Worm (Caenorhabditis elegans) whole organism, early embryonic: ENCODE measurements around the gene hsp-75.

Source experiments
- B0310.2 ChIP-seq: sonication (generic microtip); optimal IDR thresholded peaks from 2 replicates; lab custom pipeline; 2016; ENCODE audit warnings: mild to moderate bottlenecking, missing genetic modification characterization, missing compliant biosample characterization
- F13C5.2 ChIP-seq: sonication (generic microtip); optimal IDR thresholded peaks from 2 replicates; lab custom pipeline; 2017; ENCODE audit warnings: mild to moderate bottlenecking, missing genetic modification characterization, inconsistent platforms, missing compliant biosample characterization
- aly-1 ChIP-seq: sonication (generic microtip); optimal IDR thresholded peaks from 2 replicates; lab custom pipeline; 2016; ENCODE audit warnings: missing genetic modification characterization, missing compliant biosample characterization
- ama-1 ChIP-seq: fragments of 150-350 bp; optimal IDR thresholded peaks from 2 replicates; lab custom pipeline; 2014
- ceh-13 ChIP-seq: fragments of 200-800 bp; sonication (Bioruptor generic); optimal IDR thresholded peaks from 2 replicates; lab custom pipeline; 2018; ENCODE audit warnings: mild to moderate bottlenecking, missing genetic modification characterization, missing compliant biosample characterization
- ceh-36 ChIP-seq: sonication (generic microtip); optimal IDR thresholded peaks from 2 replicates; lab custom pipeline; 2016; ENCODE audit warnings: missing genetic modification characterization, inconsistent platforms, missing compliant biosample characterization
- ets-7 ChIP-seq: sonication (generic microtip); optimal IDR thresholded peaks from 2 replicates; lab custom pipeline; 2016; ENCODE audit warnings: missing genotype, missing genetic modification characterization, missing compliant biosample characterization
- flt-1 ChIP-seq: fragments of 200-800 bp; sonication (Bioruptor generic); IDR thresholded peaks from 2 replicates; pipeline ENCODE4 v1.3.6; 2022; ENCODE audit warnings: missing genetic modification characterization, missing compliant biosample characterization
- hmbx-1 ChIP-seq: sonication (generic microtip); optimal IDR thresholded peaks from 2 replicates; lab custom pipeline; 2016; ENCODE audit warnings: mild to moderate bottlenecking, missing genetic modification characterization, missing compliant biosample characterization
- hmg-4 ChIP-seq: fragments of 200-800 bp; sonication (Bioruptor generic); optimal IDR thresholded peaks from 2 replicates; lab custom pipeline; 2018; ENCODE audit warnings: mild to moderate bottlenecking, missing genetic modification characterization, missing compliant biosample characterization
- hnd-1 ChIP-seq: sonication (generic microtip); optimal IDR thresholded peaks from 2 replicates; lab custom pipeline; 2016; ENCODE audit warnings: missing genetic modification characterization, missing compliant biosample characterization
- pes-1 ChIP-seq: fragments of 200-800 bp; sonication (Bioruptor generic); IDR thresholded peaks from 2 replicates; pipeline ENCODE4 v1.3.6; 2022; ENCODE audit warnings: missing genetic modification reagents, missing genetic modification characterization, missing compliant biosample characterization
- scrt-1 ChIP-seq: fragments of 200-800 bp; sonication (Bioruptor generic); IDR thresholded peaks from 2 replicates; pipeline ENCODE4 v1.3.6; 2022; ENCODE audit warnings: missing genetic modification characterization, missing compliant biosample characterization
- sea-1 ChIP-seq: fragments of 200-800 bp; sonication (Bioruptor generic); conservative IDR thresholded peaks from 2 replicates; pipeline ENCODE4 v1.3.6; 2022; ENCODE audit warnings: missing genetic modification characterization, missing compliant biosample characterization
- tbx-11 ChIP-seq: fragments of 200-800 bp; sonication (Bioruptor generic); IDR thresholded peaks from 2 replicates; pipeline ENCODE4 v1.3.6; 2022; ENCODE audit warnings: missing genetic modification characterization, missing compliant biosample characterization
- tbx-37 ChIP-seq: fragments of 200-800 bp; sonication (Bioruptor generic); conservative IDR thresholded peaks from 2 replicates; pipeline ENCODE4 v1.3.6; 2022; ENCODE audit warnings: missing genetic modification reagents, missing genetic modification characterization, missing compliant biosample characterization
- tra-4 ChIP-seq: sonication (generic microtip); optimal IDR thresholded peaks from 2 replicates; lab custom pipeline; 2017; ENCODE audit warnings: missing genetic modification characterization, missing compliant biosample characterization

Gene hsp-75

DNA sequence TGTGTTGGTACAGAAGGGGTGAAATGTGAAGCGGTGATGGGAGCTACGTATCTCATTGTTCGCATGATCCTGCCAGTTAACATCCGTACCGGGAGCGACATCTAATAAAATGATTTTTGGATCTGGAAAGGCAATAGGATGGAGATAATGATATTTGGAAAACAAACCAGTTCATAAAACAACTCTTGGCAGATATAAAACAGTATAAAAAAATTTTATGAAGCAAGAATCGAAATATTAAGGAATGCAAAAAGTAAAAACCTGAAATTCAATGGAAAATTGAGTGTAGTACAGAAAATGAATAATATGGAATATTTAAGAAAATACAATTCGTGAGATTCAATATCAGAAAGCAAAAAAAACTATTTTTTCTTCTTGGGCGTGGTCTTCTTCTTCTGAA lies at the start of gene hsp-75:
hsp-75 (minus strand) TSS at position 101 of the 400 bp plus-strand sequence.
- TF ChIP-seq scrt-1 (GFP tag; lab: Robert Waterston, UW) = no peak
- TF ChIP-seq sea-1 (GFP tag; lab: Robert Waterston, UW) = no peak
- no peak for TF ChIP-seq tbx-11 (GFP tag; lab: Robert Waterston, UW)
- no peak for TF ChIP-seq ama-1 (lab: Kevin White, UChicago)
- no peak for TF ChIP-seq ets-7
- no peak for TF ChIP-seq pes-1 (GFP tag; lab: Robert Waterston, UW)
- TF ChIP-seq F13C5.2 (tag; lab: Kevin White, UChicago) = no peak
- TF ChIP-seq hnd-1 (tag; lab: Kevin White, UChicago) = no peak
- TF ChIP-seq hmbx-1 = no peak
- no peak for TF ChIP-seq hmg-4 (GFP tag; lab: Kevin White, UChicago)
- no peak for TF ChIP-seq flt-1 (GFP tag; lab: Robert Waterston, UW)
- TF ChIP-seq aly-1 (tag; lab: Kevin White, UChicago) = no peak
- no peak for TF ChIP-seq tra-4 (tag; lab: Kevin White, UChicago)
- TF ChIP-seq ceh-36 (tag; lab: Kevin White, UChicago) = no peak
- no peak for TF ChIP-seq tbx-37 (GFP tag; lab: Robert Waterston, UW)
- TF ChIP-seq ceh-13 (GFP tag; lab: Kevin White, UChicago) = no peak
- no peak for TF ChIP-seq B0310.2 (tag; lab: Kevin White, UChicago)

DNA sequence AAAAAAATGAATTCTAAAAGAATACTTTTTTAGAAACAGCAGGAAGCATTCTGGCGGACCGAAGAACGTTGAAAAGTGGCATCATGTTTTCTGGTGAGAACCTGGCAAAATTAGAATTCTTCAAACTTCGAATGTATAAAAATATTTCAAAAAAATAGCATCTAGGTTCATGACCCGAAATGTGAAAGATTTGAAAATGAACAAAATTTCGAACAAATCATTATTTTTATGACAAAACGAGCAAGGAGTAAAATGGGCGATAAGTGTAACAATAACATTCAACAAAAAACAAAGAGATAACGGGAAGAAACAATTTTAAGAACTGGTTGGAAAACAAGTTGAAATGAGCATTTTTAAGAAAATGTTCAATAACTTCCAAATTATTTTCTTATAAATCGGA lies 48.8 kb upstream of the hsp-75 start, which contains the start of gene psd-1:
psd-1 (minus strand) TSS at position 101 of the 400 bp plus-strand sequence.
- no peak for TF ChIP-seq aly-1 (tag; lab: Kevin White, UChicago)
- no peak for TF ChIP-seq tbx-37 (GFP tag; lab: Robert Waterston, UW)
- no peak for TF ChIP-seq tra-4 (tag; lab: Kevin White, UChicago)
- no peak for TF ChIP-seq ama-1 (lab: Kevin White, UChicago)
- no peak for TF ChIP-seq ets-7
- no peak for TF ChIP-seq flt-1 (GFP tag; lab: Robert Waterston, UW)
- no peak for TF ChIP-seq sea-1 (GFP tag; lab: Robert Waterston, UW)
- no peak for TF ChIP-seq hmg-4 (GFP tag; lab: Kevin White, UChicago)
- TF ChIP-seq pes-1 (GFP tag; lab: Robert Waterston, UW) = no peak
- no peak for TF ChIP-seq hmbx-1
- TF ChIP-seq B0310.2 (tag; lab: Kevin White, UChicago) = no peak
- TF ChIP-seq scrt-1 (GFP tag; lab: Robert Waterston, UW) = no peak
- no peak for TF ChIP-seq F13C5.2 (tag; lab: Kevin White, UChicago)
- no peak for TF ChIP-seq ceh-13 (GFP tag; lab: Kevin White, UChicago)
- TF ChIP-seq tbx-11 (GFP tag; lab: Robert Waterston, UW) = no peak
- no peak for TF ChIP-seq hnd-1 (tag; lab: Kevin White, UChicago)
- TF ChIP-seq ceh-36 (tag; lab: Kevin White, UChicago) = no peak

DNA sequence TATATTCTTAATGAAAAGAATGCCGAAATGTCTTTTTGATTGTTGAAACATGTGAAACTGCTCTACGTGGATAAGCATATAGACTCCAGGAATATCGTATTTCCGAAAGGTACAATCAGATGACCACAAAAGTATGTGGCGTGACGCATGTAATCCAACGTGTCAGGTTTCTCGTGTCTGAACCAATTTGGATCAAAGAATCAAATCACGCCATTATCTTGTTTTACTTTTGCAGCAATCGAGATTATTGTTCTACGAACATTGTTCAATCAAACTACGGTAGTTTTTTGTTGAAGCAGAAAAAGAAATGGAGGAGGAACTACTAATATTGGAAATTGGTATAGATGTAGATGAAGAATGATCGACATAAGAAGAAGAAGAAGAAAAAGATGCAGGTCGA lies 47.2 kb upstream of the hsp-75 start:
- TF ChIP-seq ceh-13 (GFP tag; lab: Kevin White, UChicago) = no peak
- TF ChIP-seq F13C5.2 (tag; lab: Kevin White, UChicago) = no peak

DNA sequence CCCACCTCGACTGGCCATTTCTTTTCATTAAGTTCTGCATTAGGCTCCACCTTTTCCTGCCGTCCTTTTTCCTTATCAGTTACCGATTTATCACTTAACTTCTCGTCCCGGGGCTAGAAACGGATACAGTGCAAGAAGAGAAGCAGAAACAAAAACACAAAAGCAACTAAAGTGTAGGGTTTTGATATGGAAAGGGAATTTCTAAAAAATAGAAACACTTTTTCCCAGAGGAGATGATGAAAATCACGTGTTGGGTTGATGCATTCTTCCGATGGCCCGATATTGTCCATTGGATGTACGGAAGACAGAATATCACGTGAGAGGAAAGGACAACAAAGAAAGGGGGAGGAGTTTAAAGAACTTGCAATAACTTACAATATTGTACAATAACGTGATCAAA lies 46.3 kb upstream of the hsp-75 start:
- TF ChIP-seq sea-1 (GFP tag; lab: Robert Waterston, UW) (no peak), ceh-36 (tag; lab: Kevin White, UChicago) (no peak), tbx-37 (GFP tag; lab: Robert Waterston, UW) (no peak), aly-1 (tag; lab: Kevin White, UChicago) (no peak), B0310.2 (tag; lab: Kevin White, UChicago) (no peak), flt-1 (GFP tag; lab: Robert Waterston, UW) (no peak), scrt-1 (GFP tag; lab: Robert Waterston, UW) (no peak), pes-1 (GFP tag; lab: Robert Waterston, UW) (no peak), F13C5.2 (tag; lab: Kevin White, UChicago) (no peak), ceh-13 (GFP tag; lab: Kevin White, UChicago) (no peak), ets-7 (no peak), tbx-11 (GFP tag; lab: Robert Waterston, UW) (no peak), ama-1 (lab: Kevin White, UChicago) (no peak), hmg-4 (GFP tag; lab: Kevin White, UChicago) (no peak), hnd-1 (tag; lab: Kevin White, UChicago) (no peak), hmbx-1 (no peak), tra-4 (tag; lab: Kevin White, UChicago) (no peak)

DNA sequence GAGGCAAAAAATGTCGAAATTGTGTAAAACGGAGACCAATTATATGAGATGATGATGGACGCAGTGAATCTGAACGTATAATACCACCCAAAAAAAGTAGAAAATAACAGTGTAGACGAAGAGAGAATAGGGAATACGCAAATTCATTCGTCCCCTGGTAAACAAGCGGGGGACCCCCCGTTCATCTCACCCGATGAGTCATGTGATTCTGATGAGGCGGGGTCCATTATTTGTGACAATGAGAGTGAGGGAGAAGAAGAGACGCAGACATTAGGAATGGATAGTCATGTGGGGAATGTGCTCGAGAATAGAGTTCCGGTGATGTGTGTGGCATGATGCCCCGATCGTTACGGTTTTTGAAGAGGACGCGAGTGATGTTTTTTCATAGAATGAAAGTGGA lies 45.6 kb upstream of the hsp-75 start:
- 0 out of 2 replicates have a peak, but pooled peaks have one; percentile 4 for TF ChIP-seq flt-1 (GFP tag; lab: Robert Waterston, UW)
- TF ChIP-seq B0310.2 (tag; lab: Kevin White, UChicago) = no peak
- TF ChIP-seq hmbx-1 = no peak
- peak; percentile 75 for TF ChIP-seq hmg-4 (GFP tag; lab: Kevin White, UChicago)
- TF ChIP-seq ceh-13 (GFP tag; lab: Kevin White, UChicago) = no peak
- TF ChIP-seq F13C5.2 (tag; lab: Kevin White, UChicago) = peak; percentile 43

DNA sequence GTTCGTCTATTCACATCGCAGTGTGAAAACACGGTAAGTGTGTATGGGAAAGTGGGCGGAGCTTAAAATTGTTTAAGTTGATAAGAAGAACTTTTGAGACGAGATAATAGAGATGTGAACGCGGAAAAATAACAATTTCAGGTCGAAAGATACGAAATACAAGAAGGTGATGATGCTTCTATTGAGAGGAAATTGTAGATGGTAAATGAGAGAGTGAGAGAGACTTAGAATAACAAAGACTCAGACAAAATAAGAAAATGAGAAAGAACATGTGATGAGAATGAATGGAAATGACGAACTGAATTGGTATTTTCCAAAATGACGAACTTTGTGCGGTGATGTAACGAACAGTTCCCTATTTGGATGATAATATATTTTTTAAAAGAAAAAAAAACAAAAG lies 44.6 kb upstream of the hsp-75 start:
- no peak for TF ChIP-seq ama-1 (lab: Kevin White, UChicago)

DNA sequence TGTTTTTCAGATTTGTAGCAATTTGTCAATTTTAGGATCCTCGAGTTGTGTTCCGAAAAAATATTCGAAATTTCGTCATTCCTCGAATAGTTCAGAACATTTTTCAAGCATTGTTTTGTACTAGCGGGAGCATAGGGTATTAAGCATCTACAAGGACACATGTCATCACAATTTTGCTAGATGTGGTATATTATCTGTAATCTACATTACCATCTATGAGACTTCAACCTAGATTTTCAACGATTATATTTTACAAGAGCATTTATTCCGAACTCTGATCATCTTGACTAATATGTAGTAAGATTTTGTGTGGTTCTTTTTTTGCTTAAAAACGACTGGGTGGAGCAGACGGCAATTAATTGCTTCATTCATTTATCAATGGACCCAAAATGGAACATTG lies 36.5 kb upstream of the hsp-75 start:
- TF ChIP-seq hnd-1 (tag; lab: Kevin White, UChicago) = no peak

DNA sequence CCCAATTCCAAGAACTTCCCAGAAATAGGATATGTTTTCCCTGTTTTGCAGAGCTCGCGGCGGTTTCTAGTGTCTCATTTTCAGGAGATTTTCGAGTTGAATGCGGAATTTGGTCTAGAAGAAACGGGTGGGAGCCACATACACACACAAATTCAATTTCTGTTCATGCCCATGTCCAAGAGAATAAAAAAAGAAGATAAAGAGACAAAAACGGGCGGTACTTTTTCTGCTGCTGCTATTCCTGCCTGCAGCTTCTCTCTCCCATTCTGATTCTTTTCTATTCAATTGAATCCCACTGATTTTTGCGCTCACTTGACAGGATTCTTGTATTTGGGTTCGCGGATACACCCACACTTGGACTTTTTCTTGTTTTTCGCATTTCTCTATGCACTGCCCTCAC lies 36.1 kb upstream of the hsp-75 start:
- TF ChIP-seq pes-1 (GFP tag; lab: Robert Waterston, UW) (no peak), scrt-1 (GFP tag; lab: Robert Waterston, UW) (no peak), ceh-36 (tag; lab: Kevin White, UChicago) (no peak), hnd-1 (tag; lab: Kevin White, UChicago) (no peak), ets-7 (no peak), sea-1 (GFP tag; lab: Robert Waterston, UW) (no peak), tra-4 (tag; lab: Kevin White, UChicago) (no peak), tbx-11 (GFP tag; lab: Robert Waterston, UW) (no peak), F13C5.2 (tag; lab: Kevin White, UChicago) (no peak), hmg-4 (GFP tag; lab: Kevin White, UChicago) (no peak), flt-1 (GFP tag; lab: Robert Waterston, UW) (no peak), B0310.2 (tag; lab: Kevin White, UChicago) (no peak), ama-1 (lab: Kevin White, UChicago) (no peak), aly-1 (tag; lab: Kevin White, UChicago) (no peak), tbx-37 (GFP tag; lab: Robert Waterston, UW) (no peak), hmbx-1 (no peak)
